Fruit fly (Drosophila melanogaster) S2 (cell line): ENCODE results near the gene CG13473.

Experiments used
- CG8478 ChIP-seq: fragments of >200 bp; optimal IDR thresholded peaks from 2 replicates; lab custom pipeline; 2018
- CTCF ChIP-seq, 2 experiments: fragments of >200 bp; optimal IDR thresholded peaks; 2 replicates each; lab custom pipeline; 2018

Gene CG13473

dm6 chr3L:14775711-14776660, 47.4 kb downstream of the CG13473 start, which contains the start of gene mop:
Gene mop, minus strand, starts transcription at chr3L:14776129.
- TF ChIP-seq CTCF (optimal IDR thresholded peaks at IDR 0.05; lab: Kevin White, UChicago), result no peak
- no peak for TF ChIP-seq CG8478 (lab: Kevin White, UChicago)
